Worm (Caenorhabditis elegans): Measurements from ENCODE around the gene prdm-14.

ce11 chrX:9045913-9046312, at the start of gene prdm-14:
- TF ChIP-seq tbx-37 (GFP tag; conservative IDR thresholded peaks at IDR 0.05) (no peak), pes-1 (GFP tag; IDR thresholded peaks at IDR 0.05) (no peak), ama-1 (optimal IDR thresholded peaks at IDR 0.05) (no peak), ceh-13 (GFP tag; optimal IDR thresholded peaks at IDR 0.05) (no peak), tra-4 (tag; optimal IDR thresholded peaks at IDR 0.05) (no peak), flt-1 (GFP tag; IDR thresholded peaks at IDR 0.05) (no peak), F13C5.2 (tag; optimal IDR thresholded peaks at IDR 0.05) (no peak), tbx-11 (GFP tag; IDR thresholded peaks at IDR 0.05) (no peak), aly-1 (tag; optimal IDR thresholded peaks at IDR 0.05) (no peak), ceh-36 (tag; optimal IDR thresholded peaks at IDR 0.05) (no peak), hnd-1 (tag; optimal IDR thresholded peaks at IDR 0.05) (no peak), hmbx-1 (tag; optimal IDR thresholded peaks at IDR 0.05) (no peak), scrt-1 (GFP tag; IDR thresholded peaks at IDR 0.05) (no peak), B0310.2 (tag; optimal IDR thresholded peaks at IDR 0.05) (no peak)

Data from whole organism, early embryonic.